Worm (Caenorhabditis elegans) whole organism, L3 larva: ENCODE data around the gene B0034.2.

Experiments used
- R02D3.7 ChIP-seq: fragments of 150-350 bp; optimal IDR thresholded peaks from 2 replicates; lab custom pipeline; 2014; ENCODE audit warnings: missing biosample characterization, missing genetic modification characterization
- ZK546.5 ChIP-seq: sonication (generic microtip); optimal IDR thresholded peaks from 2 replicates; lab custom pipeline; 2017; ENCODE audit warnings: missing biosample characterization, missing genetic modification characterization
- ama-1 ChIP-seq: fragments of 150-350 bp; optimal IDR thresholded peaks from 2 replicates; lab custom pipeline; 2018
- ceh-16 ChIP-seq: sonication (generic microtip); optimal IDR thresholded peaks from 2 replicates; lab custom pipeline; 2017; ENCODE audit warnings: missing biosample characterization, missing genetic modification characterization
- ceh-28 ChIP-seq: fragments of 150-350 bp; optimal IDR thresholded peaks from 2 replicates; lab custom pipeline; 2014; ENCODE audit warnings: missing biosample characterization, missing genetic modification reagents, missing genetic modification characterization
- ceh-82 ChIP-seq: fragments of 150-350 bp; optimal IDR thresholded peaks from 2 replicates; lab custom pipeline; 2014; ENCODE audit warnings: missing biosample characterization, missing genetic modification characterization
- ceh-9 ChIP-seq: sonication (generic microtip); optimal IDR thresholded peaks from 2 replicates; lab custom pipeline; 2018; ENCODE audit warnings: missing biosample characterization, missing genetic modification characterization
- daf-12 ChIP-seq: fragments of 150-350 bp; optimal IDR thresholded peaks from 2 replicates; lab custom pipeline; 2014; ENCODE audit warnings: missing biosample characterization, missing genetic modification reagents, missing genetic modification characterization
- egl-5 ChIP-seq: fragments of 150-350 bp; optimal IDR thresholded peaks from 2 replicates; lab custom pipeline; 2017; ENCODE audit warnings: missing biosample characterization, missing genetic modification reagents, missing genetic modification characterization, inconsistent platforms
- elt-1 ChIP-seq: fragments of 150-350 bp; optimal IDR thresholded peaks from 2 replicates; lab custom pipeline; 2014; ENCODE audit warnings: missing biosample characterization, missing genetic modification characterization
- elt-2 ChIP-seq: sonication (generic microtip); optimal IDR thresholded peaks from 2 replicates; lab custom pipeline; 2016; ENCODE audit warnings: missing genetic modification reagents, mild to moderate bottlenecking, missing genetic modification characterization, missing compliant biosample characterization
- fkh-10 ChIP-seq: sonication (generic microtip); optimal IDR thresholded peaks from 2 replicates; lab custom pipeline; 2017; ENCODE audit warnings: missing biosample characterization, missing genetic modification reagents, missing genetic modification characterization
- fkh-2 ChIP-seq: fragments of 150-350 bp; optimal IDR thresholded peaks from 2 replicates; lab custom pipeline; 2014; ENCODE audit warnings: missing biosample characterization, missing genetic modification reagents, missing genetic modification characterization
- fos-1 ChIP-seq: fragments of 150-350 bp; optimal IDR thresholded peaks from 2 replicates; lab custom pipeline; 2014; ENCODE audit warnings: missing biosample characterization, missing genetic modification characterization
- hmg-11 ChIP-seq: sonication (generic microtip); optimal IDR thresholded peaks from 2 replicates; lab custom pipeline; 2016; ENCODE audit warnings: missing genetic modification characterization, missing compliant biosample characterization
- jun-1 ChIP-seq: fragments of 150-350 bp; optimal IDR thresholded peaks from 2 replicates; lab custom pipeline; 2014; ENCODE audit warnings: missing biosample characterization, missing genetic modification reagents, missing genetic modification characterization
- lin-15B ChIP-seq: fragments of 150-350 bp; optimal IDR thresholded peaks from 2 replicates; lab custom pipeline; 2014; ENCODE audit warnings: missing biosample characterization, missing genetic modification characterization
- lin-39 ChIP-seq: fragments of 150-350 bp; optimal IDR thresholded peaks from 2 replicates; lab custom pipeline; 2018; ENCODE audit warnings: missing biosample characterization, missing genetic modification reagents, missing genetic modification characterization
- lsy-12 ChIP-seq: sonication (generic microtip); optimal IDR thresholded peaks from 2 replicates; lab custom pipeline; 2016; ENCODE audit warnings: mild to moderate bottlenecking, missing genetic modification characterization, missing compliant biosample characterization
- mdl-1 ChIP-seq: fragments of 150-350 bp; optimal IDR thresholded peaks from 2 replicates; lab custom pipeline; 2014; ENCODE audit warnings: missing biosample characterization, missing genetic modification characterization
- mml-1 ChIP-seq: fragments of 150-350 bp; sonication (generic microtip); optimal IDR thresholded peaks from 3 replicates; lab custom pipeline; 2014; ENCODE audit warnings: missing biosample characterization, missing genetic modification characterization
- nfya-1 ChIP-seq: sonication (generic microtip); optimal IDR thresholded peaks from 2 replicates; lab custom pipeline; 2017; ENCODE audit warnings: missing genetic modification characterization, mild to moderate bottlenecking, missing compliant biosample characterization, antibody characterized with exemption, moderate library complexity; ENCODE audit not compliant: insufficient read depth
- nhr-11 ChIP-seq: fragments of 150-350 bp; optimal IDR thresholded peaks from 2 replicates; lab custom pipeline; 2014; ENCODE audit warnings: missing biosample characterization, missing genetic modification characterization
- nhr-12 ChIP-seq: fragments of 150-350 bp; optimal IDR thresholded peaks from 2 replicates; lab custom pipeline; 2014; ENCODE audit warnings: missing biosample characterization, missing genetic modification characterization
- nhr-23 ChIP-seq: fragments of 150-350 bp; optimal IDR thresholded peaks from 2 replicates; lab custom pipeline; 2014; ENCODE audit warnings: missing biosample characterization, missing genetic modification reagents, missing genetic modification characterization
- nhr-237 ChIP-seq: fragments of 150-350 bp; optimal IDR thresholded peaks from 2 replicates; lab custom pipeline; 2014; ENCODE audit warnings: missing biosample characterization, missing genetic modification characterization
- nhr-25 ChIP-seq: sonication (generic microtip); optimal IDR thresholded peaks from 2 replicates; lab custom pipeline; 2017; ENCODE audit warnings: missing biosample characterization, missing genetic modification characterization
- nhr-67 ChIP-seq: fragments of 150-350 bp; optimal IDR thresholded peaks from 2 replicates; lab custom pipeline; 2014; ENCODE audit warnings: missing biosample characterization, missing genetic modification characterization
- nhr-76 ChIP-seq: fragments of 150-350 bp; sonication (generic microtip); optimal IDR thresholded peaks from 5 replicates; lab custom pipeline; 2014; ENCODE audit warnings: missing biosample characterization, missing genetic modification characterization
- nhr-77 ChIP-seq: fragments of 150-350 bp; optimal IDR thresholded peaks from 2 replicates; lab custom pipeline; 2014; ENCODE audit warnings: missing biosample characterization, missing genetic modification characterization
- pha-4 ChIP-seq: fragments of 150-350 bp; optimal IDR thresholded peaks from 2 replicates; lab custom pipeline; 2014; ENCODE audit warnings: missing biosample characterization, missing genetic modification reagents, missing genetic modification characterization
- pqm-1 ChIP-seq: fragments of 150-350 bp; optimal IDR thresholded peaks from 2 replicates; lab custom pipeline; 2017; ENCODE audit warnings: missing biosample characterization, missing genetic modification characterization, inconsistent platforms
- sea-2 ChIP-seq: fragments of 150-350 bp; sonication (generic microtip); optimal IDR thresholded peaks from 4 replicates; lab custom pipeline; 2014; ENCODE audit warnings: missing biosample characterization, missing genetic modification reagents, missing genetic modification characterization
- skn-1 ChIP-seq: fragments of 150-350 bp; optimal IDR thresholded peaks from 2 replicates; lab custom pipeline; 2014; ENCODE audit warnings: missing biosample characterization, missing genetic modification characterization
- unc-39 ChIP-seq: sonication (generic microtip); optimal IDR thresholded peaks from 4 replicates; lab custom pipeline; 2017; ENCODE audit warnings: missing biosample characterization, missing genetic modification characterization
- unc-62 ChIP-seq: fragments of 150-350 bp; sonication (generic microtip); optimal IDR thresholded peaks from 4 replicates; lab custom pipeline; 2014; ENCODE audit warnings: missing biosample characterization, missing genetic modification reagents, missing genetic modification characterization
- ztf-11 ChIP-seq: fragments of 150-350 bp; optimal IDR thresholded peaks from 2 replicates; lab custom pipeline; 2014; ENCODE audit warnings: missing biosample characterization, missing genetic modification characterization

B0034.2 gene

ce11 chrII:5936009-5936408, 8.2 kb downstream of the B0034.2 start:
- TF ChIP-seq lsy-12 (tag; lab: Kevin White, UChicago) (no peak), unc-39 (tag; lab: Kevin White, UChicago) (no peak), hmg-11 (tag; lab: Kevin White, UChicago) (no peak), nhr-237 (tag; lab: Kevin White, UChicago) (no peak), ZK546.5 (no peak), nhr-25 (tag; lab: Kevin White, UChicago) (no peak), unc-62 (GFP tag; lab: Kevin White, UChicago) (no peak), nhr-67 (tag; lab: Kevin White, UChicago) (no peak), nhr-12 (no peak), nhr-11 (tag; lab: Kevin White, UChicago) (no peak), fkh-10 (no peak), ama-1 (lab: Kevin White, UChicago) (no peak), pha-4 (tag; lab: Kevin White, UChicago) (peak; percentile 28), lin-15B (tag; lab: Kevin White, UChicago) (no peak), nfya-1 (tag; lab: Kevin White, UChicago) (no peak), sea-2 (GFP tag; lab: Kevin White, UChicago) (no peak), fos-1 (tag; lab: Kevin White, UChicago) (no peak), skn-1 (tag; lab: Kevin White, UChicago) (no peak), nhr-76 (tag; lab: Kevin White, UChicago) (no peak), pqm-1 (peak; percentile 76), ceh-9 (tag; lab: Kevin White, UChicago) (no peak), elt-2 (tag; lab: Kevin White, UChicago) (peak; percentile 87), ceh-16 (no peak), nhr-23 (tag; lab: Kevin White, UChicago) (no peak), fkh-2 (tag; lab: Kevin White, UChicago) (no peak), elt-1 (tag; lab: Kevin White, UChicago) (peak; percentile 87), jun-1 (peak; percentile 78), daf-12 (tag; lab: Kevin White, UChicago) (no peak)

- TF ChIP-seq egl-5 (peak; percentile 9), nhr-77 (tag; lab: Kevin White, UChicago) (no peak), mdl-1 (tag; lab: Kevin White, UChicago) (no peak), fkh-10 (no peak), nhr-23 (tag; lab: Kevin White, UChicago) (peak; percentile 3), fkh-2 (tag; lab: Kevin White, UChicago) (no peak), elt-2 (tag; lab: Kevin White, UChicago) (no peak), R02D3.7 (tag; lab: Kevin White, UChicago) (no peak), mml-1 (tag; lab: Kevin White, UChicago) (no peak), fos-1 (tag; lab: Kevin White, UChicago) (no peak), nfya-1 (tag; lab: Kevin White, UChicago) (peak; percentile 0), ztf-11 (tag; lab: Kevin White, UChicago) (no peak), lin-39 (tag; lab: Kevin White, UChicago) (no peak), ceh-28 (peak; percentile 79), ceh-82 (tag; lab: Kevin White, UChicago) (no peak), ceh-9 (tag; lab: Kevin White, UChicago) (no peak), nhr-25 (tag; lab: Kevin White, UChicago) (peak; percentile 21)
- TF ChIP-seq, all 47 proteins: peak for 5
Measured at ce11 chrII:5933962-5934422, 10.2 kb downstream of the B0034.2 start.

ce11 chrII:5933133-5933532, 11.0 kb downstream of the B0034.2 start:
- TF ChIP-seq nhr-67 (tag; lab: Kevin White, UChicago): no peak
- no peak for TF ChIP-seq nhr-237 (tag; lab: Kevin White, UChicago)
- TF ChIP-seq elt-1 (tag; lab: Kevin White, UChicago): no peak
- TF ChIP-seq unc-62 (GFP tag; lab: Kevin White, UChicago): no peak
- no peak for TF ChIP-seq nfya-1 (tag; lab: Kevin White, UChicago)
- no peak for TF ChIP-seq pha-4 (tag; lab: Kevin White, UChicago)
- TF ChIP-seq nhr-76 (tag; lab: Kevin White, UChicago): no peak
- no peak for TF ChIP-seq nhr-11 (tag; lab: Kevin White, UChicago)
- no peak for TF ChIP-seq sea-2 (GFP tag; lab: Kevin White, UChicago)
- no peak for TF ChIP-seq hmg-11 (tag; lab: Kevin White, UChicago)
- TF ChIP-seq skn-1 (tag; lab: Kevin White, UChicago): no peak
- no peak for TF ChIP-seq mml-1 (tag; lab: Kevin White, UChicago)
- no peak for TF ChIP-seq nhr-77 (tag; lab: Kevin White, UChicago)
